Fruit fly (Drosophila melanogaster) whole organism, wandering third instar larva: ENCODE results near the gene tara.

Experiments used
- CG32264 ChIP-seq: fragments of 200-800 bp; sonication (Bioruptor generic); optimal IDR thresholded peaks from 2 replicates; lab custom pipeline; 2016; ENCODE audit warnings: missing biosample characterization, missing genetic modification characterization
- CG9705 ChIP-seq: fragments of 200-800 bp; sonication (Bioruptor generic); optimal IDR thresholded peaks from 2 replicates; lab custom pipeline; 2018; ENCODE audit warnings: missing biosample characterization, mild to moderate bottlenecking, missing genetic modification characterization
- CrebA ChIP-seq: fragments of 200-800 bp; sonication (Bioruptor generic); optimal IDR thresholded peaks from 2 replicates; lab custom pipeline; 2016; ENCODE audit warnings: missing biosample characterization, mild to moderate bottlenecking, missing genetic modification characterization, borderline replicate concordance
- Dfd ChIP-seq: fragments of >200 bp; optimal IDR thresholded peaks from 2 replicates; lab custom pipeline; 2017; ENCODE audit warnings: missing biosample characterization, missing genetic modification characterization
- Dif ChIP-seq: fragments of 200-275, 200-300 bp; sonication (Bioruptor generic); optimal IDR thresholded peaks from 2 replicates; lab custom pipeline; 2018; ENCODE audit warnings: missing biosample characterization, missing genetic modification characterization; ENCODE audit not compliant: partially characterized antibody
- GATAd ChIP-seq: sonication (Bioruptor generic); optimal IDR thresholded peaks from 2 replicates; lab custom pipeline; 2016; ENCODE audit warnings: missing biosample characterization, missing genetic modification characterization
- HLH106 ChIP-seq: fragments of 200-800 bp; optimal IDR thresholded peaks from 3 replicates; lab custom pipeline; 2019; ENCODE audit warnings: missing biosample characterization, mild to moderate bottlenecking, missing genetic modification characterization, moderate library complexity
- Hnf4 ChIP-seq: fragments of 200-800 bp; sonication (Bioruptor generic); optimal IDR thresholded peaks from 2 replicates; lab custom pipeline; 2016; ENCODE audit warnings: missing biosample characterization, mild to moderate bottlenecking, missing genetic modification characterization
- Hr83 ChIP-seq: fragments of 200-300 bp; sonication (Bioruptor generic); optimal IDR thresholded peaks from 2 replicates; lab custom pipeline; 2016; ENCODE audit warnings: missing biosample characterization, mild to moderate bottlenecking, missing genetic modification characterization, moderate library complexity; ENCODE audit not compliant: poor library complexity, severe bottlenecking
- Jra ChIP-seq: sonication (Bioruptor generic); optimal IDR thresholded peaks from 2 replicates; lab custom pipeline; 2016; ENCODE audit warnings: missing biosample characterization, missing genetic modification characterization
- Mio ChIP-seq: sonication (Bioruptor generic); optimal IDR thresholded peaks from 2 replicates; lab custom pipeline; 2016; ENCODE audit warnings: missing biosample characterization, missing genetic modification characterization
- Myc ChIP-seq: fragments of >200 bp; optimal IDR thresholded peaks from 2 replicates; lab custom pipeline; 2017
- N ChIP-seq: fragments of >200 bp; optimal IDR thresholded peaks from 2 replicates; lab custom pipeline; 2018; ENCODE audit warnings: missing biosample characterization, missing external identifiers, missing genetic modification characterization
- OdsH ChIP-seq: fragments of 200-800 bp; sonication (Bioruptor generic); optimal IDR thresholded peaks from 2 replicates; lab custom pipeline; 2016; ENCODE audit warnings: missing biosample characterization, mild to moderate bottlenecking, missing genetic modification characterization
- Rel ChIP-seq, 2 experiments: fragments of 200-800 bp; sonication (Bioruptor generic) in 1 of 2; optimal IDR thresholded peaks; 2 replicates in 1 of 2; 3 replicates in 1 of 2; lab custom pipeline; 2016 to 2019; ENCODE audit warnings: mild to moderate bottlenecking in 2 of 2, missing biosample characterization in 2 of 2, missing genetic modification characterization in 2 of 2, moderate library complexity in 1 of 2
- Sp1 ChIP-seq: fragments of 200-800 bp; sonication (Bioruptor generic); optimal IDR thresholded peaks from 3 replicates; lab custom pipeline; 2019; ENCODE audit warnings: missing biosample characterization, mild to moderate bottlenecking, missing genetic modification characterization, moderate library complexity
- Vsx2 ChIP-seq: fragments of 200-300, 225-300 bp; sonication (Bioruptor generic); optimal IDR thresholded peaks from 2 replicates; lab custom pipeline; 2018; ENCODE audit warnings: missing biosample characterization, missing genetic modification characterization; ENCODE audit not compliant: partially characterized antibody
- br ChIP-seq: fragments of 200-800 bp; sonication (Bioruptor generic); optimal IDR thresholded peaks from 2 replicates; lab custom pipeline; 2016; ENCODE audit warnings: missing biosample characterization, missing genetic modification characterization
- brk ChIP-seq: fragments of 200-800 bp; sonication (Bioruptor generic); optimal IDR thresholded peaks from 2 replicates; lab custom pipeline; 2016; ENCODE audit warnings: missing biosample characterization, mild to moderate bottlenecking, missing genetic modification characterization
- dl ChIP-seq, 2 experiments: fragments of 175-275, 200-275 bp in 1 of 2; fragments of 200-275 bp in 1 of 2; sonication (Bioruptor generic); optimal IDR thresholded peaks; lab custom pipeline; 2018; ENCODE audit warnings: mild to moderate bottlenecking in 2 of 2, missing biosample characterization in 2 of 2, missing genetic modification characterization in 2 of 2, moderate library complexity in 2 of 2; ENCODE audit not compliant: partially characterized antibody in 2 of 2, insufficient read depth in 1 of 2
- dmrt93B ChIP-seq: fragments of 200-800 bp; sonication (Bioruptor generic); optimal IDR thresholded peaks from 2 replicates; lab custom pipeline; 2018; ENCODE audit warnings: missing biosample characterization, mild to moderate bottlenecking, missing genetic modification characterization
- dsf ChIP-seq: sonication (Bioruptor generic); optimal IDR thresholded peaks from 2 replicates; lab custom pipeline; 2016; ENCODE audit warnings: missing biosample characterization, missing genetic modification characterization, borderline replicate concordance
- ey ChIP-seq: fragments of 200-800 bp; sonication (Bioruptor generic); optimal IDR thresholded peaks from 2 replicates; lab custom pipeline; 2016; ENCODE audit warnings: missing biosample characterization, missing genetic modification characterization
- foxo ChIP-seq, 2 experiments: fragments of 200-800 bp; sonication (Bioruptor generic); optimal IDR thresholded peaks; 2 replicates in 1 of 2; 3 replicates in 1 of 2; lab custom pipeline; 2016 to 2017; ENCODE audit warnings: missing biosample characterization in 2 of 2, missing genetic modification characterization in 2 of 2
- fru ChIP-seq: fragments of 200-800 bp; sonication (Bioruptor generic); optimal IDR thresholded peaks from 3 replicates; lab custom pipeline; 2016; ENCODE audit warnings: missing biosample characterization, mild to moderate bottlenecking, missing genetic modification characterization
- h ChIP-seq: fragments of 200-800 bp; sonication (Bioruptor generic); optimal IDR thresholded peaks from 3 replicates; lab custom pipeline; 2016; ENCODE audit warnings: missing biosample characterization, mild to moderate bottlenecking, missing genetic modification characterization
- jim ChIP-seq: fragments of 175-275, 200-325 bp; sonication (Bioruptor generic); optimal IDR thresholded peaks from 2 replicates; lab custom pipeline; 2016; ENCODE audit warnings: missing biosample characterization, mild to moderate bottlenecking, missing genetic modification characterization
- pan ChIP-seq: fragments of >200 bp; optimal IDR thresholded peaks from 2 replicates; lab custom pipeline; 2017
- psq ChIP-seq: fragments of 200-800 bp; sonication (Bioruptor generic); optimal IDR thresholded peaks from 3 replicates; lab custom pipeline; 2017; ENCODE audit warnings: missing biosample characterization, mild to moderate bottlenecking, missing genetic modification characterization, moderate library complexity
- rgr ChIP-seq: fragments of 200-800 bp; sonication (Bioruptor generic); optimal IDR thresholded peaks from 3 replicates; lab custom pipeline; 2016; ENCODE audit warnings: missing biosample characterization, mild to moderate bottlenecking, missing genetic modification characterization
- sage ChIP-seq: fragments of 200-800 bp; sonication (Bioruptor generic); optimal IDR thresholded peaks from 2 replicates; lab custom pipeline; 2016; ENCODE audit warnings: missing biosample characterization, mild to moderate bottlenecking, missing genetic modification characterization
- sv ChIP-seq: fragments of 200-800 bp; sonication (Bioruptor generic); optimal IDR thresholded peaks from 3 replicates; lab custom pipeline; 2016; ENCODE audit warnings: missing biosample characterization, missing genetic modification characterization
- tai ChIP-seq: sonication (Bioruptor generic); optimal IDR thresholded peaks from 2 replicates; lab custom pipeline; 2016; ENCODE audit warnings: missing biosample characterization, missing genetic modification characterization
- usp ChIP-seq: fragments of >200 bp; optimal IDR thresholded peaks from 2 replicates; lab custom pipeline; 2017; ENCODE audit warnings: missing biosample characterization, missing genetic modification characterization
- woc ChIP-seq: sonication (Bioruptor generic); optimal IDR thresholded peaks from 2 replicates; lab custom pipeline; 2016; ENCODE audit warnings: missing biosample characterization, mild to moderate bottlenecking, missing genetic modification characterization

Gene tara

dm6 chr3R:16227074-16227473 is 1.6 kb downstream of the tara start:
- TF ChIP-seq psq (peak; percentile 89), OdsH (GFP tag; lab: Kevin White, UChicago) (peak; percentile 1), usp (GFP tag; lab: Kevin White, UChicago) (no peak), tai (GFP tag; lab: Kevin White, UChicago) (no peak), sv (GFP tag; lab: Kevin White, UChicago) (no peak), Rel (GFP tag; optimal IDR thresholded peaks at IDR 0.05; lab: Kevin White, UChicago) (no peak), Rel (tag; optimal IDR thresholded peaks at IDR 0.05; lab: Kevin White, UChicago) (peak; percentile 99)
- TF ChIP-seq, all 38 proteins: peak for 3

- TF ChIP-seq Jra (GFP tag; lab: Kevin White, UChicago), result no peak
- TF ChIP-seq N (GFP tag; lab: Kevin White, UChicago), result no peak
- TF ChIP-seq h (GFP tag; lab: Kevin White, UChicago), result peak; percentile 15
- TF ChIP-seq psq, result peak; percentile 77
- TF ChIP-seq pan (lab: Kevin White, UChicago), result no peak
- no peak for TF ChIP-seq Myc (lab: Kevin White, UChicago)
- peak; percentile 1 for TF ChIP-seq Hr83 (GFP tag; lab: Kevin White, UChicago)
- no peak for TF ChIP-seq HLH106 (tag; lab: Kevin White, UChicago)
- peak; percentile 12 for TF ChIP-seq fru
- no peak for TF ChIP-seq dmrt93B (GFP tag; lab: Kevin White, UChicago)
- TF ChIP-seq sage (GFP tag; lab: Kevin White, UChicago), result peak; percentile 54
- peak; percentile 21 for TF ChIP-seq Hnf4
- TF ChIP-seq Sp1, result peak; percentile 60
- TF ChIP-seq OdsH (GFP tag; lab: Kevin White, UChicago), result no peak
- TF ChIP-seq brk (GFP tag; lab: Kevin White, UChicago), result peak; percentile 49
- peak; percentile 9 for TF ChIP-seq CG32264 (GFP tag; lab: Kevin White, UChicago)
- peak; percentile 57 for TF ChIP-seq Rel (GFP tag; optimal IDR thresholded peaks at IDR 0.05; lab: Kevin White, UChicago)
- TF ChIP-seq Rel (tag; optimal IDR thresholded peaks at IDR 0.05; lab: Kevin White, UChicago), result peak; percentile 63
- TF ChIP-seq CrebA (GFP tag; lab: Kevin White, UChicago), result no peak
- no peak for TF ChIP-seq GATAd (GFP tag; lab: Kevin White, UChicago)
Measured at dm6 chr3R:16228719-16229704, 3.6 kb downstream of the tara start.

- TF ChIP-seq Rel (GFP tag; optimal IDR thresholded peaks at IDR 0.05; lab: Kevin White, UChicago) (no peak), Rel (tag; optimal IDR thresholded peaks at IDR 0.05; lab: Kevin White, UChicago) (peak; percentile 14), sv (GFP tag; lab: Kevin White, UChicago) (no peak), h (GFP tag; lab: Kevin White, UChicago) (peak; percentile 19), Hr83 (GFP tag; lab: Kevin White, UChicago) (no peak), Hnf4 (peak; percentile 1)
Measured at dm6 chr3R:16230080-16230670, 4.7 kb downstream of the tara start.

dm6 chr3R:16231385-16232307 is 6.2 kb downstream of the tara start:
- no peak for TF ChIP-seq N (GFP tag; lab: Kevin White, UChicago)
- peak; percentile 30 for TF ChIP-seq Vsx2
- peak; percentile 57 for TF ChIP-seq rgr (GFP tag; lab: Kevin White, UChicago)
- TF ChIP-seq dmrt93B (GFP tag; lab: Kevin White, UChicago), result peak; percentile 52
- peak; percentile 99 for TF ChIP-seq psq
- TF ChIP-seq dl (GFP tag; optimal IDR thresholded peaks at IDR 0.05; lab: Kevin White, UChicago; ENCODE audit: insufficient read depth in 1 of 2, partially characterized antibody in 2 of 2), result no peak
- TF ChIP-seq sage (GFP tag; lab: Kevin White, UChicago), result no peak
- TF ChIP-seq Mio (GFP tag; lab: Kevin White, UChicago), result no peak
- peak; percentile 76 for TF ChIP-seq ey (GFP tag; lab: Kevin White, UChicago)
- TF ChIP-seq Dif (GFP tag; lab: Kevin White, UChicago), result no peak
- peak; percentile 31 for TF ChIP-seq jim (GFP tag; lab: Kevin White, UChicago)
- TF ChIP-seq brk (GFP tag; lab: Kevin White, UChicago), result peak; percentile 41
- TF ChIP-seq h (GFP tag; lab: Kevin White, UChicago), result peak; percentile 73
- peak; percentile 51 for TF ChIP-seq Rel (GFP tag; optimal IDR thresholded peaks at IDR 0.05; lab: Kevin White, UChicago)
- peak; percentile 64 for TF ChIP-seq Rel (tag; optimal IDR thresholded peaks at IDR 0.05; lab: Kevin White, UChicago)
- TF ChIP-seq CG9705 (GFP tag; lab: Kevin White, UChicago), result peak; percentile 26
- no peak for TF ChIP-seq dsf (GFP tag; lab: Kevin White, UChicago)
- peak; percentile 43 for TF ChIP-seq Sp1
- peak; percentile 65 for TF ChIP-seq woc
- TF ChIP-seq Dfd (GFP tag; lab: Kevin White, UChicago), result peak; percentile 35
- TF ChIP-seq br (GFP tag; lab: Kevin White, UChicago), result peak; percentile 52
- peak in 1 of 2 experiments; percentile 75 for TF ChIP-seq foxo (GFP tag; optimal IDR thresholded peaks at IDR 0.05; lab: Kevin White, UChicago)
- peak; percentile 66 for TF ChIP-seq HLH106 (tag; lab: Kevin White, UChicago)
- TF ChIP-seq pan (lab: Kevin White, UChicago), result no peak
